Fruit fly (Drosophila melanogaster) whole organism, adult: ENCODE data around the gene CG14613.
A peak's percentile ranks its signal among the peaks of the same experiment; 100 is the strongest.

Source experiments
- CG11617 ChIP-seq: fragments of 200-800 bp; sonication (Bioruptor generic); optimal IDR thresholded peaks from 2 replicates; lab custom pipeline; 2017; ENCODE audit warnings: mild to moderate bottlenecking, missing biosample characterization, missing genetic modification reagents, missing genetic modification characterization
- CG12768 ChIP-seq: fragments of 200-800 bp; sonication (Bioruptor generic); optimal IDR thresholded peaks from 2 replicates; lab custom pipeline; 2017; ENCODE audit warnings: missing biosample characterization, missing genetic modification characterization, mild to moderate bottlenecking, moderate library complexity, missing genetic modification reagents
- CG14711 ChIP-seq: fragments of 200-800 bp; sonication (Bioruptor generic); optimal IDR thresholded peaks from 2 replicates; lab custom pipeline; 2018; ENCODE audit warnings: missing biosample characterization, mild to moderate bottlenecking, missing genetic modification characterization, moderate library complexity
- CG1620 ChIP-seq: fragments of 200-800 bp; sonication (Bioruptor generic); optimal IDR thresholded peaks from 2 replicates; lab custom pipeline; 2016; ENCODE audit warnings: missing biosample characterization, missing genetic modification characterization
- CG33017 ChIP-seq: fragments of 200-800 bp; sonication (Bioruptor generic); optimal IDR thresholded peaks from 2 replicates; lab custom pipeline; 2018; ENCODE audit warnings: missing biosample characterization, mild to moderate bottlenecking, missing genetic modification characterization, moderate library complexity
- CG5204 ChIP-seq: fragments of 200-800 bp; sonication (Bioruptor generic); optimal IDR thresholded peaks from 2 replicates; lab custom pipeline; 2016; ENCODE audit warnings: missing biosample characterization, missing genetic modification characterization
- CG7045 ChIP-seq: fragments of 200-800 bp; sonication (Bioruptor generic); optimal IDR thresholded peaks from 2 replicates; lab custom pipeline; 2017; ENCODE audit warnings: missing biosample characterization, mild to moderate bottlenecking, missing genetic modification characterization
- CG7101 ChIP-seq: fragments of 200-800 bp; sonication (Bioruptor generic); optimal IDR thresholded peaks from 2 replicates; lab custom pipeline; 2018; ENCODE audit warnings: missing biosample characterization, mild to moderate bottlenecking, missing genetic modification characterization, moderate library complexity
- Clk ChIP-seq: fragments of 200-800 bp; sonication (Bioruptor generic); optimal IDR thresholded peaks from 2 replicates; lab custom pipeline; 2017; ENCODE audit warnings: missing biosample characterization, missing genetic modification characterization
- Crg-1 ChIP-seq: fragments of 200-800 bp; sonication (Bioruptor generic); optimal IDR thresholded peaks from 2 replicates; lab custom pipeline; 2016; ENCODE audit warnings: missing biosample characterization, missing genetic modification characterization
- Hr96 ChIP-seq: fragments of 200-800 bp; sonication (Bioruptor generic); optimal IDR thresholded peaks from 2 replicates; lab custom pipeline; 2016; ENCODE audit warnings: missing biosample characterization, missing genetic modification characterization
- Mnt ChIP-seq: fragments of 200-800 bp; sonication (Bioruptor generic); optimal IDR thresholded peaks from 2 replicates; lab custom pipeline; 2016; ENCODE audit warnings: missing biosample characterization, mild to moderate bottlenecking, missing genetic modification characterization
- bab1 ChIP-seq: fragments of 200-800 bp; sonication (Bioruptor generic); optimal IDR thresholded peaks from 3 replicates; lab custom pipeline; 2019; ENCODE audit warnings: missing biosample characterization, mild to moderate bottlenecking, missing genetic modification characterization, moderate library complexity
- cic ChIP-seq: fragments of 200-800 bp; sonication (Bioruptor generic); optimal IDR thresholded peaks from 2 replicates; lab custom pipeline; 2017; ENCODE audit warnings: missing biosample characterization, mild to moderate bottlenecking, missing genetic modification characterization, moderate library complexity
- cnc ChIP-seq, 2 experiments: fragments of >200 bp; optimal IDR thresholded peaks; 2 replicates each; lab custom pipeline; 2017
- kay ChIP-seq: fragments of 200-800 bp; sonication (Bioruptor generic); peaks from one replicate; lab custom pipeline; 2016; ENCODE audit warnings: missing biosample characterization, missing genetic modification characterization, borderline replicate concordance
- ovo ChIP-seq: fragments of 200-800 bp; sonication (Bioruptor generic); optimal IDR thresholded peaks from 2 replicates; lab custom pipeline; 2016; ENCODE audit warnings: missing biosample characterization, missing genetic modification characterization
- pad ChIP-seq: fragments of 200-800 bp; sonication (Bioruptor generic); optimal IDR thresholded peaks from 3 replicates; lab custom pipeline; 2017; ENCODE audit warnings: missing biosample characterization, missing genetic modification characterization, mild to moderate bottlenecking, moderate library complexity, missing genetic modification reagents
- tj ChIP-seq: fragments of 200-800 bp; sonication (Bioruptor generic); optimal IDR thresholded peaks from 3 replicates; lab custom pipeline; 2017; ENCODE audit warnings: missing biosample characterization, mild to moderate bottlenecking, missing genetic modification characterization, moderate library complexity
- toe ChIP-seq: fragments of 200-800 bp; sonication (Bioruptor generic); optimal IDR thresholded peaks from 2 replicates; lab custom pipeline; 2016; ENCODE audit warnings: missing biosample characterization, missing genetic modification characterization

CG14613 gene

dm6 chrX:22481131-22481530 lies 9.3 kb upstream of the CG14613 start:
- TF ChIP-seq CG12768 (GFP tag; lab: Kevin White, UChicago) (no peak), toe (GFP tag; lab: Kevin White, UChicago) (no peak), CG5204 (no peak), cic (GFP tag; lab: Kevin White, UChicago) (peak; percentile 1), CG33017 (tag; lab: Kevin White, UChicago) (no peak), tj (GFP tag; lab: Kevin White, UChicago) (peak; percentile 33), pad (no peak), CG11617 (GFP tag; lab: Kevin White, UChicago) (peak; percentile 28), Mnt (peak; percentile 89)

DNA sequence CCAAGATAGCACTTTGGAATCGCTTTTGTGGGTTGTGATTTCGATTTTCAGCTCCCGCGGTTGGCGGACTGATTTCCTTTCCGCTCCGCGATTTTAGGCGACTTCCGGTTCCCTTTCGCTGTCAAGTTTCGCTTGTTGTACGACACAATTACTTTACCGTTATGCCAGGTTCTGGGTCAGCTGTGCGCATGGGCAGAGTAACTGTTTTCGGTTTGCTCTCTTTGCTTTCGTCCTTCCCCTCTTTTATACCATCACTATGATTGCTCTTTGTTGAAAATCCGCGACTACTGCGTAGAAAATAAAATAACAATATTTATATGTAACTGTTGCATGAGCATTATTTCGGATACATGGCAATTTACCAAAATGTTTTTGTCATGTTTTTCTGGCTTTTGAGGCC lies 8.8 kb upstream of the CG14613 start:
- TF ChIP-seq pad, result peak; percentile 89
- TF ChIP-seq ovo (GFP tag; lab: Kevin White, UChicago), result peak; percentile 79
- no peak for TF ChIP-seq CG7101 (tag; lab: Kevin White, UChicago)
- TF ChIP-seq Clk (GFP tag; lab: Kevin White, UChicago), result no peak
- no peak for TF ChIP-seq CG11617 (GFP tag; lab: Kevin White, UChicago)
- TF ChIP-seq CG5204, result no peak
- no peak for TF ChIP-seq CG14711
- TF ChIP-seq tj (GFP tag; lab: Kevin White, UChicago), result no peak
- TF ChIP-seq toe (GFP tag; lab: Kevin White, UChicago), result no peak
- TF ChIP-seq cic (GFP tag; lab: Kevin White, UChicago), result no peak
- no peak for TF ChIP-seq CG12768 (GFP tag; lab: Kevin White, UChicago)
- no peak for TF ChIP-seq bab1 (GFP tag; lab: Kevin White, UChicago)

- TF ChIP-seq CG11617 (GFP tag; lab: Kevin White, UChicago) (peak; percentile 62), bab1 (GFP tag; lab: Kevin White, UChicago) (peak; percentile 83), pad (peak; percentile 26), CG1620 (GFP tag; lab: Kevin White, UChicago) (no peak), CG7101 (tag; lab: Kevin White, UChicago) (peak; percentile 47), CG14711 (peak; percentile 5), CG12768 (GFP tag; lab: Kevin White, UChicago) (no peak), toe (GFP tag; lab: Kevin White, UChicago) (no peak), kay (no peak), Clk (GFP tag; lab: Kevin White, UChicago) (no peak), Crg-1 (GFP tag; lab: Kevin White, UChicago) (no peak), Hr96 (GFP tag; lab: Kevin White, UChicago) (no peak), tj (GFP tag; lab: Kevin White, UChicago) (peak; percentile 62), CG33017 (tag; lab: Kevin White, UChicago) (no peak), cic (GFP tag; lab: Kevin White, UChicago) (no peak), CG7045 (GFP tag; lab: Kevin White, UChicago) (no peak), Mnt (peak; percentile 10), CG5204 (no peak), ovo (GFP tag; lab: Kevin White, UChicago) (peak; percentile 5), cnc (optimal IDR thresholded peaks at IDR 0.05; lab: Kevin White, UChicago) (no peak)
These were observed 7.5 kb upstream of the CG14613 start for dm6 chrX:22479207-22479820.

DNA sequence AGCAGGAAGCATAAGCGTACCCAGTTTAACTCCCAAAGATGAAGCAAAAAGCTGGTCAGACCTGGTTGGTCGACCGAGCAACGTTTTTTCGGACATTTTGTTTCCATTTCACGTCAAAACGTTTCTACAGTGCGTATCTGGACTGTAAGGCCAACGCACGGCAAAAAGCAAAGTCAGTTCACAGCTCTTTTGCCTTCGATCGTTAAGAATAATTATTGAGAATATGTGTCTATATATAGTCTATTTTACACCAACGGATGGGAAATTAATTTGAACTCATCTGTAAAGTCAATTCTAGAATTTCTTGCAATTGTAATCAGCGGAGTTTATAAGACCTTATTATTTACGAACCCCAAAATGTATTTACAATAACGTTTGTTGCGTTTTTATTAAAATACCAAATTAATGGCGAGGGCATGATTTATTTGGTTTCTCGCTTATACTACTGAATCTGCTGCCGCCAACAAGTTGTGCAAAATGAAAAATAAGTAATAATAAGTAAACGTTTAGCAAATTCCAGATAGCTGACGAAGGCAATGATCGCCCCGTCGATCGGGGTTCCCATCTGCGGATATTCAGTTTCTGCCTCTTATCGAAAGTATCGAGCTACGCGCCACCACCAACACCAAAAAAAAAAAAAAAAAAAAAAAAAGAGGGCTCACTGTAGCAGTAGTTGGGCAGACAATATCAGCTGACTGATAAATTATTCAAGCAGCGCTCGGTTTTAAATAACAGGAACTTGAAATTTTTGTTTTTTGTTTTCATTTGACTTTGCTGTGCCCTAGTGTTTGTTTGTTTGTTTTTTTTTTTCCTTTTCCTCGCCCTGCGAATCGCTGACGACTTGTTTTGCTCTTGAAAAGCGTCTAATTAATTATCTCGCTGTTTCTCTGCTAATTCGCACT lies 6.1 kb upstream of the CG14613 start:
- TF ChIP-seq CG11617 (GFP tag; lab: Kevin White, UChicago) (no peak), CG7101 (tag; lab: Kevin White, UChicago) (no peak), CG12768 (GFP tag; lab: Kevin White, UChicago) (no peak), toe (GFP tag; lab: Kevin White, UChicago) (no peak), CG7045 (GFP tag; lab: Kevin White, UChicago) (no peak), kay (no peak), ovo (GFP tag; lab: Kevin White, UChicago) (peak; percentile 1), CG14711 (no peak), tj (GFP tag; lab: Kevin White, UChicago) (peak; percentile 88), Clk (GFP tag; lab: Kevin White, UChicago) (no peak), bab1 (GFP tag; lab: Kevin White, UChicago) (peak; percentile 25), pad (no peak), cic (GFP tag; lab: Kevin White, UChicago) (no peak)

DNA sequence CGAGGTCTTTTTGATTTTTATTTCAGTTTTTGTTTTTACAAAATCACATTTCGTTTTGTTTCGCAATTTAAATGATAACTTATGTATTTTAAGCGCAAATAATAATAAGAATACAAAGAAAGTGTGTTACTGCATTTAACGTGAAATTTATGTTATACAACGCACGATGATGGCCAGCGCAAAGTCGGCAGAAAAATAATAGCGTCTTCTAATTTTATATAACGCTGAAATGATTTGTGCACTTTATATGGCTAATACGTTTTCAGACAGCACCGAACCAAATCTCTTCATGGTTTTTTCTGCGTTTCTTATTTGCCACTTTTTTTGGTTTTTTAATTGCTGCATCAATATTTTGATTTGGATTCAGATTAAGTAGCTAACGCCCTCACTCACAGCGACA lies 3.1 kb upstream of the CG14613 start:
- peak; percentile 58 for TF ChIP-seq kay
- TF ChIP-seq CG11617 (GFP tag; lab: Kevin White, UChicago), result no peak

dm6 chrX:22473520-22473919 lies 1.7 kb upstream of the CG14613 start, which contains the start of gene CG14618:
CG14618 (plus strand) TSS chrX:22473698.
- TF ChIP-seq Mnt (no peak), CG12768 (GFP tag; lab: Kevin White, UChicago) (no peak), Clk (GFP tag; lab: Kevin White, UChicago) (no peak), CG5204 (no peak), bab1 (GFP tag; lab: Kevin White, UChicago) (no peak), kay (peak; percentile 11), cic (GFP tag; lab: Kevin White, UChicago) (no peak)
